Worm (Caenorhabditis elegans) whole organism, L1 larva: ENCODE measurements around the gene C15F1.1.
A peak's percentile ranks its signal among the peaks of the same experiment; 100 is the strongest.

Experiments
- C16A3.4 ChIP-seq: fragments of 150-350 bp; optimal IDR thresholded peaks from 2 replicates; lab custom pipeline; 2014; ENCODE audit warnings: missing biosample characterization, missing genetic modification characterization
- C34B4.2 ChIP-seq: sonication (generic microtip); optimal IDR thresholded peaks from 2 replicates; lab custom pipeline; 2017; ENCODE audit warnings: mild to moderate bottlenecking, missing genetic modification characterization, missing compliant biosample characterization
- F16B12.6 ChIP-seq: fragments of 150-350 bp; optimal IDR thresholded peaks from 2 replicates; lab custom pipeline; 2014; ENCODE audit warnings: missing biosample characterization, missing genetic modification characterization
- aly-2 ChIP-seq: fragments of 150-350 bp; optimal IDR thresholded peaks from 2 replicates; lab custom pipeline; 2014; ENCODE audit warnings: missing biosample characterization, missing genetic modification characterization
- ceh-8 ChIP-seq: fragments of 200-800 bp; sonication (Bioruptor generic); optimal IDR thresholded peaks from 2 replicates; lab custom pipeline; 2018; ENCODE audit warnings: mild to moderate bottlenecking, missing genetic modification characterization, moderate library complexity, missing compliant biosample characterization
- ceh-82 ChIP-seq, 3 experiments: fragments of 150-350 bp in 1 of 3; sonication (generic microtip) in 2 of 3; optimal IDR thresholded peaks; 2 replicates each; lab custom pipeline; 2014 to 2017; ENCODE audit warnings: missing biosample characterization in 3 of 3, missing genetic modification characterization in 3 of 3
- dpl-1 ChIP-seq, 3 experiments: fragments of 150-350 bp in 2 of 3; sonication (generic microtip) in 1 of 3; optimal IDR thresholded peaks; 2 replicates each; lab custom pipeline; 2014 to 2017; ENCODE audit warnings: missing biosample characterization in 3 of 3, missing genetic modification characterization in 3 of 3, missing genetic modification reagents in 3 of 3
- efl-3 ChIP-seq: fragments of 200-800 bp; sonication (Bioruptor generic); optimal IDR thresholded peaks from 2 replicates; lab custom pipeline; 2018; ENCODE audit warnings: mild to moderate bottlenecking, missing genetic modification characterization, missing compliant biosample characterization
- egl-13 ChIP-seq: sonication (generic microtip); optimal IDR thresholded peaks from 2 replicates; lab custom pipeline; 2016; ENCODE audit warnings: missing genotype, missing genetic modification reagents, missing genetic modification characterization, missing compliant biosample characterization
- egl-27 ChIP-seq, 2 experiments: fragments of 150-350 bp in 1 of 2; sonication (generic microtip); optimal IDR thresholded peaks; 3 replicates each; lab custom pipeline; 2017 to 2018; ENCODE audit warnings: missing biosample characterization in 2 of 2, missing genetic modification characterization in 2 of 2, missing genetic modification reagents in 2 of 2
- elt-2 ChIP-seq: sonication (generic microtip); optimal IDR thresholded peaks from 2 replicates; lab custom pipeline; 2016; ENCODE audit warnings: missing genetic modification characterization, mild to moderate bottlenecking, inconsistent platforms, missing compliant biosample characterization, missing genetic modification reagents
- elt-3 ChIP-seq, 6 experiments: fragments of 150-350 bp in 1 of 6; sonication (generic microtip); optimal IDR thresholded peaks; 2 replicates each; lab custom pipeline; 2017 to 2018; ENCODE audit warnings: missing biosample characterization in 6 of 6, missing genetic modification characterization in 6 of 6, inconsistent platforms in 1 of 6
- ets-5 ChIP-seq: fragments of 200-800 bp; sonication (Bioruptor generic); IDR thresholded peaks from 2 replicates; pipeline ENCODE4 v1.3.6; 2022; ENCODE audit warnings: missing genetic modification characterization, missing compliant biosample characterization
- fkh-4 ChIP-seq: sonication (generic microtip); optimal IDR thresholded peaks from 2 replicates; lab custom pipeline; 2016; ENCODE audit warnings: missing compliant biosample characterization, missing genetic modification characterization, borderline replicate concordance
- fkh-8 ChIP-seq: sonication (generic microtip); optimal IDR thresholded peaks from 2 replicates; lab custom pipeline; 2016; ENCODE audit warnings: mild to moderate bottlenecking, missing genetic modification characterization, missing compliant biosample characterization
- grh-1 ChIP-seq: fragments of 200-800 bp; sonication (Bioruptor generic); IDR thresholded peaks from 2 replicates; pipeline ENCODE4 v1.3.6; 2022; ENCODE audit warnings: missing genetic modification reagents, missing genetic modification characterization, missing compliant biosample characterization
- hpl-2 ChIP-seq: fragments of 150-350 bp; optimal IDR thresholded peaks from 2 replicates; lab custom pipeline; 2014; ENCODE audit warnings: missing biosample characterization, missing genetic modification reagents, missing genetic modification characterization
- isw-1 ChIP-seq: fragments of 200-800 bp; sonication (Bioruptor generic); IDR thresholded peaks from 2 replicates; pipeline ENCODE4 v1.3.6; 2022; ENCODE audit warnings: missing genetic modification characterization, missing compliant biosample characterization
- jun-1 ChIP-seq: fragments of 150-350 bp; optimal IDR thresholded peaks from 2 replicates; lab custom pipeline; 2014; ENCODE audit warnings: missing biosample characterization, missing genetic modification reagents, missing genetic modification characterization
- lin-13 ChIP-seq: fragments of 150-350 bp; optimal IDR thresholded peaks from 2 replicates; lab custom pipeline; 2014; ENCODE audit warnings: missing biosample characterization, missing genetic modification reagents, missing genetic modification characterization
- lin-14 ChIP-seq: fragments of 200-800 bp; sonication (Bioruptor generic); optimal IDR thresholded peaks from 2 replicates; lab custom pipeline; 2018; ENCODE audit warnings: mild to moderate bottlenecking, missing genetic modification characterization, moderate library complexity, missing compliant biosample characterization
- lin-15B ChIP-seq: fragments of 150-350 bp; sonication (generic microtip); optimal IDR thresholded peaks from 3 replicates; lab custom pipeline; 2014; ENCODE audit warnings: missing biosample characterization, missing genetic modification characterization
- lin-35 ChIP-seq, 2 experiments: fragments of 150-350 bp; optimal IDR thresholded peaks; 2 replicates each; lab custom pipeline; 2014; ENCODE audit warnings: missing biosample characterization in 2 of 2, missing genetic modification characterization in 2 of 2, missing genetic modification reagents in 2 of 2
- lir-3 ChIP-seq: sonication (generic microtip); optimal IDR thresholded peaks from 2 replicates; lab custom pipeline; 2016; ENCODE audit warnings: mild to moderate bottlenecking, missing genetic modification characterization, moderate library complexity, missing compliant biosample characterization; ENCODE audit not compliant: poor library complexity
- mep-1 ChIP-seq: fragments of 150-350 bp; optimal IDR thresholded peaks from 2 replicates; lab custom pipeline; 2014; ENCODE audit warnings: missing biosample characterization, missing genetic modification characterization
- nhr-19 ChIP-seq: fragments of 200-800 bp; sonication (Bioruptor generic); conservative IDR thresholded peaks from 2 replicates; pipeline ENCODE4 v1.3.6; 2022; ENCODE audit warnings: missing genetic modification characterization, missing compliant biosample characterization
- nhr-20 ChIP-seq: sonication (generic microtip); optimal IDR thresholded peaks from 2 replicates; lab custom pipeline; 2016; ENCODE audit warnings: mild to moderate bottlenecking, missing genetic modification characterization, missing compliant biosample characterization
- nhr-237 ChIP-seq: fragments of 150-350 bp; optimal IDR thresholded peaks from 2 replicates; lab custom pipeline; 2014; ENCODE audit warnings: missing biosample characterization, missing genetic modification characterization
- nhr-47 ChIP-seq: sonication (generic microtip); optimal IDR thresholded peaks from 2 replicates; lab custom pipeline; 2016; ENCODE audit warnings: mild to moderate bottlenecking, missing genetic modification characterization, moderate library complexity, missing compliant biosample characterization
- nhr-77 ChIP-seq: fragments of 150-350 bp; optimal IDR thresholded peaks from 2 replicates; lab custom pipeline; 2014; ENCODE audit warnings: missing biosample characterization, missing genetic modification characterization
- nhr-85 ChIP-seq: sonication (generic microtip); peaks from one replicate; lab custom pipeline; 2016; ENCODE audit warnings: missing genetic modification characterization, inconsistent platforms, missing compliant biosample characterization
- nhr-90 ChIP-seq: sonication (generic microtip); optimal IDR thresholded peaks from 2 replicates; lab custom pipeline; 2016; ENCODE audit warnings: mild to moderate bottlenecking, missing genetic modification characterization, missing compliant biosample characterization; ENCODE audit not compliant: poor library complexity
- pag-3 ChIP-seq: sonication (generic microtip); optimal IDR thresholded peaks from 2 replicates; lab custom pipeline; 2017; ENCODE audit warnings: missing genetic modification characterization, mild to moderate bottlenecking, missing compliant biosample characterization, antibody characterized with exemption, borderline replicate concordance; ENCODE audit not compliant: insufficient read depth
- pax-3 ChIP-seq: fragments of 200-800 bp; sonication (Bioruptor generic); optimal IDR thresholded peaks from 2 replicates; lab custom pipeline; 2018; ENCODE audit warnings: mild to moderate bottlenecking, missing genetic modification characterization, moderate library complexity, missing compliant biosample characterization
- skn-1 ChIP-seq: fragments of 150-350 bp; optimal IDR thresholded peaks from 2 replicates; lab custom pipeline; 2014; ENCODE audit warnings: missing biosample characterization, missing genetic modification characterization
- snpc-4 ChIP-seq: fragments of 150-350 bp; optimal IDR thresholded peaks from 2 replicates; lab custom pipeline; 2014; ENCODE audit warnings: missing biosample characterization, missing genetic modification characterization
- snu-23 ChIP-seq: sonication (generic microtip); optimal IDR thresholded peaks from 2 replicates; lab custom pipeline; 2016; ENCODE audit warnings: missing genetic modification characterization, missing compliant biosample characterization
- sptf-1 ChIP-seq: fragments of 150-350 bp; optimal IDR thresholded peaks from 2 replicates; lab custom pipeline; 2014; ENCODE audit warnings: missing biosample characterization, missing genetic modification characterization
- tbx-2 ChIP-seq: sonication (generic microtip); optimal IDR thresholded peaks from 2 replicates; lab custom pipeline; 2016; ENCODE audit warnings: missing genetic modification characterization, missing compliant biosample characterization
- tlp-1 ChIP-seq: fragments of 150-350 bp; optimal IDR thresholded peaks from 2 replicates; lab custom pipeline; 2014; ENCODE audit warnings: missing biosample characterization, missing genetic modification characterization
- unc-130 ChIP-seq: fragments of 150-350 bp; optimal IDR thresholded peaks from 2 replicates; lab custom pipeline; 2017; ENCODE audit warnings: missing biosample characterization, missing genetic modification characterization, inconsistent platforms
- vab-15 ChIP-seq: sonication (generic microtip); optimal IDR thresholded peaks from 2 replicates; lab custom pipeline; 2017; ENCODE audit warnings: missing genotype, mild to moderate bottlenecking, missing genetic modification characterization, missing compliant biosample characterization
- xbp-1 ChIP-seq: sonication (generic microtip); optimal IDR thresholded peaks from 2 replicates; lab custom pipeline; 2016; ENCODE audit warnings: missing genetic modification characterization, missing compliant biosample characterization
- zag-1 ChIP-seq: fragments of 150-350 bp; optimal IDR thresholded peaks from 2 replicates; lab custom pipeline; 2014; ENCODE audit warnings: missing biosample characterization, missing genetic modification characterization
- ztf-4 ChIP-seq: fragments of 150-350 bp; optimal IDR thresholded peaks from 2 replicates; lab custom pipeline; 2014; ENCODE audit warnings: missing biosample characterization, missing genetic modification characterization

The C15F1.1 gene

DNA sequence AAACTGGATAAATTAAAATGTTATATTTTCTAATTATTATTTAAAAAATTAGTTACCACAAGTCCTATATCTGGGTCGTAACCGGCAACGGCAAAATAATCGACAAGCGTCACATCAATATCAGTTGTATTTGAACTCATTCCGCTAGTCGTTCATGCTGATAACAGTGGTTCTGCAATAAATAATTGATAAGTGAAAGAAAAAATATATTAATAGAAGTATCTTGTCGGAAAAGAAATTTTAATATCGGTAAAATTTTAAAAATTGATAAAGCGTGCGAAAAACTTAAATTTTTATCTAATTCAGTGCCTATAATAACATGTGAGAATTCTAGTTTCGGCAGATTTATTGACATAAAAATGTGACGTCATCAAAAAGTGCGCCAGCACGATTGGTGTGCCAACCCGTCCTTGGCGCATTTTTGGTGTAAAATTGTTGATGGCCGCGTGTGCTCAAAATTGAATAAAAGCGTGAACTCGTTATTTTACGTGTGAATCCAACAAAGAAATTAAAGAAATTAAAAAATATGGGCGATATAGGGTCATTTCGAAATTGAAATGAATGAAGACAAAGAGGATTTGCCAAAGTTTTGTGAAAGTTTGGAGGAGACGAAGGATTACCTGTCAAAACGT lies 32.8 kb downstream of the C15F1.1 start, which contains the start of the genes lst-6 and lst-5 (continued):
- TF ChIP-seq ets-5 (GFP tag; lab: Robert Waterston, UW) (no peak), nhr-77 (tag; lab: Kevin White, UChicago) (peak; percentile 39), efl-3 (GFP tag; lab: Kevin White, UChicago) (no peak), tbx-2 (tag; lab: Kevin White, UChicago) (peak; percentile 68), nhr-90 (tag; lab: Kevin White, UChicago) (peak; percentile 10), nhr-85 (peak; percentile 57), nhr-47 (peak; percentile 80), nhr-20 (tag; lab: Kevin White, UChicago) (peak; percentile 72), fkh-4 (tag; lab: Kevin White, UChicago) (no peak)

DNA sequence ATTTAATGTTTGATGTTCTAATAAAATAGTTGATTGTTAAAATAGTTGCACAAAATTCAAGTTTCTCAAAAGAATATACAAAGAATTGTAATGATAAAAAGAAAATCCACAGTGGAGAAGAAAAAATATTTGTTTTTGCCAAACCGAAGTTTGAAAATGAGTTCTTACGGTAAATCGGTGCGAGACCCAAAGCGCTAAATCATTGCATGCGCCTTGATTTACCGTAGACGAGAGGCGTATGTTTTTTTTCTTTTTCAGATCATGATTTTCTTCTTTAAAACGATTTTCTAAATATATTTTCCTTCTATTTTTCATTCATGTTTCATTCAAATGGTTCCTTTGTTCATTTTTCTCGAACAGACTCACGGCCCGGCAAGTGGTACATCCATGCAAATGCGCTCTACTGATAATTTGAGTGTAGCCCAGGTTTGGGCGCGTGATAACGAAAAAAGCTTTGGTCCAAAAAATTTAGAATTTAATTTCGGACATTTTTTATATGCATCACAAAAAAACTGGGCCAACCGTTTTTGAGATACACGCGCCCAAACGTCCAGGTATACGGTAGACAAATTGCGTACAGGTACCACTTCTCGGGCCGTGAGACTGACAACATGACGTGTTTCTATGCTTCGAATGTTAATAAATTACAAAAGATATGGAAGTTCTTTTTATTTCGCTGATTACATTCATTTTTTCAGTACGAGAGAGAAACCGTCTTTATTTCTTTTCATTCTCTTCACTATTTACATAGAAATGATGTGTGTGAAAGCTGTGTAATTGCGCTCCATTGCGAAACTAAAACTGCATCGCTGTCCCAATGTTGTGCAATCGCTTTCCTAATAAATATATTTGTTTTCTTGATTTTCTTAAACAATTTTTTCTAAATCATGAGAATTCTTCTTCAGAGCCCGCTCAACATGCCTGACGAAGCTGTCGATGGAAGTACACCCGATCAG lies 35.5 kb downstream of the C15F1.1 start, which contains the start of gene znf-598:
Gene znf-598 (plus strand): TSS at position 906 of the 956 bp plus-strand sequence.
- peak; percentile 51 for TF ChIP-seq lin-14 (GFP tag; lab: Kevin White, UChicago)
- peak; percentile 15 for TF ChIP-seq skn-1
- TF ChIP-seq egl-27 (tag; optimal IDR thresholded peaks at IDR 0.05; lab: Kevin White, UChicago), result no peak
- peak; percentile 70 for TF ChIP-seq nhr-85
- peak; percentile 10 for TF ChIP-seq elt-2 (tag; lab: Kevin White, UChicago)
- no peak for TF ChIP-seq lin-13 (GFP tag; lab: Kevin White, UChicago)
- TF ChIP-seq isw-1 (GFP tag; lab: Robert Waterston, UW), result peak; percentile 2; the same call in 1 of the 2 replicates
- no peak for TF ChIP-seq egl-13 (tag; lab: Kevin White, UChicago)
- TF ChIP-seq pag-3, result no peak
- no peak for TF ChIP-seq fkh-4 (tag; lab: Kevin White, UChicago)
- TF ChIP-seq lin-35 (GFP tag; optimal IDR thresholded peaks at IDR 0.05; lab: Kevin White, UChicago), result peak; percentile 30 to 64
- TF ChIP-seq lir-3 (tag; lab: Kevin White, UChicago), result no peak
- TF ChIP-seq grh-1 (GFP tag; lab: Robert Waterston, UW), result no peak
- TF ChIP-seq C16A3.4 (tag; lab: Kevin White, UChicago), result peak; percentile 21
- no peak for TF ChIP-seq nhr-19 (GFP tag; lab: Robert Waterston, UW)
- TF ChIP-seq jun-1 (tag; lab: Kevin White, UChicago), result no peak
- no peak for TF ChIP-seq sptf-1 (tag; lab: Kevin White, UChicago)
- TF ChIP-seq ceh-8 (GFP tag; lab: Kevin White, UChicago), result no peak
- TF ChIP-seq fkh-8 (tag; lab: Kevin White, UChicago), result no peak
- peak; percentile 44 for TF ChIP-seq mep-1
- TF ChIP-seq dpl-1 (GFP tag; optimal IDR thresholded peaks at IDR 0.05; lab: Kevin White, UChicago), result peak; percentile 6 to 48 (median 12)
- TF ChIP-seq C34B4.2 (tag; lab: Kevin White, UChicago), result no peak
- peak in 1 of 3 experiments; percentile 13 for TF ChIP-seq ceh-82 (tag; optimal IDR thresholded peaks at IDR 0.05; lab: Kevin White, UChicago)
- TF ChIP-seq snpc-4, result no peak
- no peak for TF ChIP-seq aly-2 (tag; lab: Kevin White, UChicago)
- no peak for TF ChIP-seq elt-3 (tag; optimal IDR thresholded peaks at IDR 0.05; lab: Kevin White, UChicago)
- TF ChIP-seq nhr-47, result peak; percentile 10
- TF ChIP-seq pax-3 (tag; lab: Kevin White, UChicago), result no peak
- no peak for TF ChIP-seq unc-130 (tag; lab: Kevin White, UChicago)
- peak; percentile 43 for TF ChIP-seq nhr-20 (tag; lab: Kevin White, UChicago)
- TF ChIP-seq zag-1, result no peak
- peak; percentile 38 for TF ChIP-seq snu-23
- TF ChIP-seq hpl-2 (GFP tag; lab: Kevin White, UChicago), result no peak
- no peak for TF ChIP-seq vab-15 (tag; lab: Kevin White, UChicago)
- peak; percentile 17 for TF ChIP-seq xbp-1 (tag; lab: Kevin White, UChicago)
- TF ChIP-seq nhr-237 (tag; lab: Kevin White, UChicago), result no peak
- TF ChIP-seq F16B12.6 (tag; lab: Kevin White, UChicago), result peak; percentile 17
- TF ChIP-seq ztf-4 (tag; lab: Kevin White, UChicago), result no peak
- TF ChIP-seq tlp-1 (tag; lab: Kevin White, UChicago), result no peak
- peak; percentile 60 for TF ChIP-seq lin-15B (tag; lab: Kevin White, UChicago)
